Worm (Caenorhabditis elegans): ENCODE results near the gene cdc-42.

ce11 chrII:7577412-7577811 lies 38.8 kb upstream of the cdc-42 start, which contains the start of gene F35D2.6:
- TF ChIP-seq W03F9.2 (tag; optimal IDR thresholded peaks at IDR 0.05), result no peak
- TF ChIP-seq dao-5 (tag; optimal IDR thresholded peaks at IDR 0.05), result no peak
- no peak for TF ChIP-seq him-1 (tag; optimal IDR thresholded peaks at IDR 0.05)

Measured in whole organism, L4/young adult.